Fruit fly (Drosophila melanogaster): ENCODE measurements around the gene Ero1L.

DNA sequence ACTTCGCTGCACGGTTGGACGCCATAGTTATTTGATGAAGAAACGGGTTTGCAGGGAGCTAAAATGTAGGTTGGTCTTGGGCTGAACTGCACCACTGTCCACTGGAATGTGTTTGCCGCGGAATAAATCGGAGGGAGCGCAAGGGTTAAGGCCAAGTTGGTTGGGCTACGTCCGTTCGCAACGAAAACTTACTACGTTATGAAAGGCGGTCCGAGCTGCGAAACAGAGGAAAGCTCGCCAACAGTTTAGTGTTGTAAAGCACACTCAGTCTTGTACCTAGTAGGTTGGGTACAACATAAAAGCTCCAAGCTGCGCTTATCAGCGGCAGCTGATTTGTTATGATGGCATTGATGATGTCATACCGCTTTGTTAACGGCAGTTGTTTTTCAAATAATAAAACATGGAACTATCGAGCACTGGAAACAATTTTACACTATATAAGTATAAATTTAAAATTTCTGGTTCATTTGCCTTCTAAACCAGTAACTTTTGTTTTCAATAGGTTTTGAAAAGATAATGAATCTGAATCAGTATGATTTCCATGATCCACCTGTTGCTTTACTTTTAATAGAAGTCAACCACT, 47.9 kb upstream of the Ero1L start, which contains the start of gene Chd64:
- TF ChIP-seq CG12768 (GFP tag; optimal IDR thresholded peaks at IDR 0.05) (peak; percentile 84), CG7045 (GFP tag; optimal IDR thresholded peaks at IDR 0.05) (peak; percentile 53), cic (GFP tag; optimal IDR thresholded peaks at IDR 0.05) (peak; percentile 90), kay (GFP tag; ENCODE audit: borderline replicate concordance) (peak; percentile 96)

Measured in whole organism, adult.